Worm (Caenorhabditis elegans): Measurements from ENCODE around the gene F10E9.5.

DNA sequence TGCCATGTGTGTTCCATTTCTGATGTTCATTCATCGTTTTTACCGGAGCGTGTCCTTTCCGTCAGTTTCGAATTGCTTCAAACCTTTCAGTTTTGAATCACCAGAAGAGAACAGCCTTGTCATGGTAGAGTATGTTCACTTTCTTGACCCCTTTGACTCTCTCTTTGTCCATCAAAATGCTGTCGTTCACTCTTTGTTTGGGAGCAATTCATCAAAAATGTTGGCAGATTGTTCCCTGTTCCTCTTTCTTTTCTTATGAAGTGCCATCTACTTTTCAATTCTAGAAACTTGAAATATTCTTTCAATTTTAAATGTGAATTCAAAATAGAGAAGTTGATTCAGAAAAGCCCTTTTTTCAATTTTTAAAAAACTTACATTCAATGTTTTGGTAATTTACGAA lies 26.1 kb upstream of the F10E9.5 start:
- TF ChIP-seq ceh-39 (tag; optimal IDR thresholded peaks at IDR 0.05), result no peak
- TF ChIP-seq lin-13 (tag; optimal IDR thresholded peaks at IDR 0.05), result no peak
- TF ChIP-seq nhr-237 (tag; optimal IDR thresholded peaks at IDR 0.05), result no peak
- no peak for TF ChIP-seq mab-5 (tag; optimal IDR thresholded peaks at IDR 0.05)
- no peak for TF ChIP-seq elt-1 (tag; optimal IDR thresholded peaks at IDR 0.05; ENCODE audit: borderline replicate concordance, insufficient read depth)
- no peak for TF ChIP-seq unc-62 (GFP tag; optimal IDR thresholded peaks at IDR 0.05)
- no peak for TF ChIP-seq hlh-1 (tag; optimal IDR thresholded peaks at IDR 0.05)
- TF ChIP-seq ztf-11 (tag; optimal IDR thresholded peaks at IDR 0.05), result no peak
